Worm (Caenorhabditis elegans) whole organism, L2 larva: Measurements from ENCODE around the gene C08B6.3.

Experiments
- C34F6.9 ChIP-seq: fragments of 150-350 bp; optimal IDR thresholded peaks from 2 replicates; lab custom pipeline; 2014; ENCODE audit warnings: missing biosample characterization, missing genetic modification characterization
- F13H6.1 ChIP-seq: sonication (generic microtip); optimal IDR thresholded peaks from 2 replicates; lab custom pipeline; 2016; ENCODE audit warnings: missing genetic modification characterization, missing compliant biosample characterization
- R02D3.7 ChIP-seq: fragments of 150-350 bp; optimal IDR thresholded peaks from 2 replicates; lab custom pipeline; 2014; ENCODE audit warnings: missing biosample characterization, missing genetic modification characterization
- Y55F3AM.14 ChIP-seq: fragments of 200-800 bp; sonication (Bioruptor generic); optimal IDR thresholded peaks from 2 replicates; lab custom pipeline; 2018; ENCODE audit warnings: mild to moderate bottlenecking, missing genetic modification characterization, missing compliant biosample characterization
- ZK546.5 ChIP-seq: sonication (generic microtip); optimal IDR thresholded peaks from 2 replicates; lab custom pipeline; 2017; ENCODE audit warnings: missing biosample characterization, missing genetic modification characterization
- ama-1 ChIP-seq: fragments of 150-350 bp; optimal IDR thresholded peaks from 2 replicates; lab custom pipeline; 2018; ENCODE audit warnings: inconsistent platforms
- blmp-1 ChIP-seq: sonication (generic microtip); optimal IDR thresholded peaks from 2 replicates; lab custom pipeline; 2017; ENCODE audit warnings: missing genetic modification characterization, mild to moderate bottlenecking, missing compliant biosample characterization, antibody characterized with exemption, moderate library complexity; ENCODE audit not compliant: insufficient read depth
- ceh-16 ChIP-seq: fragments of 150-350 bp; optimal IDR thresholded peaks from 2 replicates; lab custom pipeline; 2014; ENCODE audit warnings: missing biosample characterization, missing genetic modification characterization
- ceh-82 ChIP-seq: fragments of 150-350 bp; optimal IDR thresholded peaks from 2 replicates; lab custom pipeline; 2014; ENCODE audit warnings: missing biosample characterization, missing genetic modification characterization
- crh-2 ChIP-seq: sonication (generic microtip); optimal IDR thresholded peaks from 2 replicates; lab custom pipeline; 2017; ENCODE audit warnings: missing biosample characterization, missing genetic modification characterization
- dmd-4 ChIP-seq: sonication (generic microtip); optimal IDR thresholded peaks from 2 replicates; lab custom pipeline; 2017; ENCODE audit warnings: missing biosample characterization, missing genetic modification characterization
- egl-27 ChIP-seq: sonication (generic microtip); optimal IDR thresholded peaks from 3 replicates; lab custom pipeline; 2017; ENCODE audit warnings: missing biosample characterization, missing genetic modification reagents, missing genetic modification characterization
- elt-3 ChIP-seq: sonication (generic microtip); optimal IDR thresholded peaks from 2 replicates; lab custom pipeline; 2017; ENCODE audit warnings: missing biosample characterization, missing genetic modification characterization
- fos-1 ChIP-seq: fragments of 150-350 bp; optimal IDR thresholded peaks from 2 replicates; lab custom pipeline; 2014; ENCODE audit warnings: missing biosample characterization, missing genetic modification characterization
- gmeb-1 ChIP-seq: fragments of 150-350 bp; optimal IDR thresholded peaks from 2 replicates; lab custom pipeline; 2014; ENCODE audit warnings: missing biosample characterization, missing genetic modification characterization
- lin-13 ChIP-seq: fragments of 150-350 bp; optimal IDR thresholded peaks from 2 replicates; lab custom pipeline; 2014; ENCODE audit warnings: missing biosample characterization, missing genetic modification reagents, missing genetic modification characterization
- lin-39 ChIP-seq: fragments of 150-350 bp; optimal IDR thresholded peaks from 2 replicates; lab custom pipeline; 2014; ENCODE audit warnings: missing biosample characterization, missing genetic modification reagents, missing genetic modification characterization
- lsy-2 ChIP-seq, 2 experiments: fragments of 150-350 bp in 1 of 2; sonication (generic microtip) in 1 of 2; optimal IDR thresholded peaks; 2 replicates each; lab custom pipeline; 2014 to 2017; ENCODE audit warnings: missing biosample characterization in 2 of 2, missing genetic modification characterization in 2 of 2
- mab-5 ChIP-seq: fragments of 150-350 bp; optimal IDR thresholded peaks from 2 replicates; lab custom pipeline; 2014; ENCODE audit warnings: missing biosample characterization, missing genetic modification characterization
- nhr-10 ChIP-seq: sonication (generic microtip); optimal IDR thresholded peaks from 2 replicates; lab custom pipeline; 2017; ENCODE audit warnings: missing biosample characterization, missing genetic modification characterization
- nhr-11 ChIP-seq: fragments of 150-350 bp; optimal IDR thresholded peaks from 2 replicates; lab custom pipeline; 2014; ENCODE audit warnings: missing biosample characterization, missing genetic modification characterization
- nhr-12 ChIP-seq: fragments of 150-350 bp; optimal IDR thresholded peaks from 2 replicates; lab custom pipeline; 2014; ENCODE audit warnings: missing biosample characterization, missing genetic modification characterization
- nhr-129 ChIP-seq: fragments of 150-350 bp; optimal IDR thresholded peaks from 2 replicates; lab custom pipeline; 2014; ENCODE audit warnings: missing biosample characterization, missing genetic modification characterization
- nhr-21 ChIP-seq: fragments of 150-350 bp; optimal IDR thresholded peaks from 2 replicates; lab custom pipeline; 2014; ENCODE audit warnings: missing biosample characterization, missing genetic modification characterization
- nhr-23 ChIP-seq: fragments of 150-350 bp; optimal IDR thresholded peaks from 2 replicates; lab custom pipeline; 2014; ENCODE audit warnings: missing biosample characterization, missing genetic modification reagents, missing genetic modification characterization
- nhr-237 ChIP-seq: fragments of 150-350 bp; optimal IDR thresholded peaks from 2 replicates; lab custom pipeline; 2014; ENCODE audit warnings: missing biosample characterization, missing genetic modification characterization
- nhr-25 ChIP-seq: fragments of 150-350 bp; sonication (generic microtip); optimal IDR thresholded peaks from 3 replicates; lab custom pipeline; 2014; ENCODE audit warnings: missing biosample characterization, missing genetic modification characterization
- nhr-6 ChIP-seq: fragments of 150-350 bp; optimal IDR thresholded peaks from 2 replicates; lab custom pipeline; 2014; ENCODE audit warnings: missing biosample characterization, missing genetic modification characterization
- nhr-77 ChIP-seq: fragments of 150-350 bp; optimal IDR thresholded peaks from 2 replicates; lab custom pipeline; 2014; ENCODE audit warnings: missing biosample characterization, missing genetic modification characterization
- peb-1 ChIP-seq: fragments of 150-350 bp; optimal IDR thresholded peaks from 2 replicates; lab custom pipeline; 2014; ENCODE audit warnings: missing biosample characterization, missing genetic modification characterization
- skn-1 ChIP-seq: sonication (generic microtip); optimal IDR thresholded peaks from 2 replicates; lab custom pipeline; 2017; ENCODE audit warnings: missing biosample characterization, missing genetic modification characterization
- sma-9 ChIP-seq, 2 experiments: fragments of 150-350 bp in 1 of 2; sonication (generic microtip) in 1 of 2; optimal IDR thresholded peaks; 2 replicates each; lab custom pipeline; 2014 to 2016; ENCODE audit warnings: missing genetic modification characterization in 2 of 2, mild to moderate bottlenecking in 1 of 2, missing biosample characterization in 1 of 2, missing compliant biosample characterization in 1 of 2, missing genetic modification reagents in 1 of 2, moderate library complexity in 1 of 2
- snpc-4 ChIP-seq: fragments of 150-350 bp; optimal IDR thresholded peaks from 2 replicates; lab custom pipeline; 2014; ENCODE audit warnings: missing biosample characterization, missing genetic modification characterization
- unc-39 ChIP-seq: fragments of 150-350 bp; optimal IDR thresholded peaks from 2 replicates; lab custom pipeline; 2014; ENCODE audit warnings: missing biosample characterization, missing genetic modification characterization
- unc-55 ChIP-seq: fragments of 150-350 bp; sonication (generic microtip); optimal IDR thresholded peaks from 3 replicates; lab custom pipeline; 2014; ENCODE audit warnings: missing biosample characterization, missing genetic modification reagents, missing genetic modification characterization
- zag-1 ChIP-seq: fragments of 150-350 bp; optimal IDR thresholded peaks from 2 replicates; lab custom pipeline; 2014; ENCODE audit warnings: missing biosample characterization, missing genetic modification characterization
- ztf-1 ChIP-seq: fragments of 200-800 bp; sonication (Bioruptor generic); conservative IDR thresholded peaks from 2 replicates; pipeline ENCODE4 v1.3.6; 2022; ENCODE audit warnings: missing genetic modification characterization, missing compliant biosample characterization
- ztf-11 ChIP-seq: sonication (generic microtip); optimal IDR thresholded peaks from 2 replicates; lab custom pipeline; 2017; ENCODE audit warnings: missing biosample characterization, missing genetic modification characterization
- ztf-4 ChIP-seq: fragments of 150-350 bp; optimal IDR thresholded peaks from 2 replicates; lab custom pipeline; 2014; ENCODE audit warnings: missing biosample characterization, missing genetic modification characterization

C08B6.3 gene

DNA sequence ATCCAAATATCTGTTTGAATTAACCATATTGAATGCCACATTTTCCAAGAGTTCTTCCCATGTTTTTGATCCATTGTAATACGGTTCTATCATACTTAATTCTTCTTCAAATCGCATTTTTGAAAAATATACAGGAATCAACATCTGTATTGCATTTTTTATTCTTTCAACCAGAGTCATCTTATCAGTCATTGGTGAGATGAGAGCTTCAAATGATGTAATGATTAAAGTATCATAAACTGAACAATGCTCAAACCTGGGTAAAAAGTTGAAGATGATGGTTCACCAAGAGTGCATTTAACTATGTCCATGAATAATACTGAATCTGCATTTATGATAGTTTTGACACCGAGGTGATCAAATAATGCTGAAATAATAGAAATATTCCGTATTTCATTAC is 8.3 kb downstream of the C08B6.3 start:
- TF ChIP-seq lin-13 (GFP tag; lab: Kevin White, UChicago) = no peak
- TF ChIP-seq unc-39 (tag; lab: Kevin White, UChicago) = no peak
- TF ChIP-seq nhr-129 = peak; percentile 62
- TF ChIP-seq fos-1 (tag; lab: Kevin White, UChicago) = peak; percentile 16

ce11 chrV:10101916-10102315 is 10.2 kb downstream of the C08B6.3 start, which contains the start of gene C08B6.14:
C08B6.14 (minus strand) TSS chrV:10102016.
- TF ChIP-seq nhr-6 (no peak), nhr-11 (tag; lab: Kevin White, UChicago) (no peak), nhr-23 (tag; lab: Kevin White, UChicago) (no peak), dmd-4 (tag; lab: Kevin White, UChicago) (no peak), R02D3.7 (tag; lab: Kevin White, UChicago) (no peak), ztf-1 (GFP tag; lab: Robert Waterston, UW) (no peak), lsy-2 (tag; optimal IDR thresholded peaks at IDR 0.05; lab: Kevin White, UChicago) (no peak)
- TF ChIP-seq, all 48 proteins: peak for 0

DNA sequence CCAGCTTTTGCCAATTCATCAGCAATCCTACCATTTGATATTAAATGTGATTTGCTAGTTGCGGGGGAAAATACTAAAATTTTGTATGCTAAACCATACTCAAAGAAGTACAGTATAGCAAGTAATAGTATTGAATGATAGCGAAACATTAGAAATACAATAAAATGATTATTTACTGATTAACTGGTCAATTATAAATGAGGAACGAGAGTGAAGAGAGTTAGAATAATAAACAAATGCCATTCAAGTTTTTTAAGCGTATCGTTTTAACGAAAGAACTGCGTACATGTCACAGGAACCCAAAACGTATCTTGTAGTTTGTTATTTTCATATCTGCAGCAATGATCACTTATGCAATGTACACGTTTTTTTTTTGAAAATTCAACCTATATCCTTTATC is 13.7 kb downstream of the C08B6.3 start, which contains the start of gene ugt-47:
ugt-47 (minus strand) TSS at position 169 of the 400 bp plus-strand sequence.
- TF ChIP-seq nhr-10 (tag; lab: Kevin White, UChicago) (no peak), nhr-77 (tag; lab: Kevin White, UChicago) (no peak), unc-39 (tag; lab: Kevin White, UChicago) (no peak), skn-1 (tag; lab: Kevin White, UChicago) (no peak), nhr-6 (no peak), mab-5 (tag; lab: Kevin White, UChicago) (no peak), nhr-129 (no peak), fos-1 (tag; lab: Kevin White, UChicago) (no peak), zag-1 (no peak), lin-13 (GFP tag; lab: Kevin White, UChicago) (no peak), Y55F3AM.14 (GFP tag; lab: Kevin White, UChicago) (no peak), egl-27 (tag; lab: Kevin White, UChicago) (no peak), nhr-237 (tag; lab: Kevin White, UChicago) (no peak), ceh-82 (tag; lab: Kevin White, UChicago) (no peak)

DNA sequence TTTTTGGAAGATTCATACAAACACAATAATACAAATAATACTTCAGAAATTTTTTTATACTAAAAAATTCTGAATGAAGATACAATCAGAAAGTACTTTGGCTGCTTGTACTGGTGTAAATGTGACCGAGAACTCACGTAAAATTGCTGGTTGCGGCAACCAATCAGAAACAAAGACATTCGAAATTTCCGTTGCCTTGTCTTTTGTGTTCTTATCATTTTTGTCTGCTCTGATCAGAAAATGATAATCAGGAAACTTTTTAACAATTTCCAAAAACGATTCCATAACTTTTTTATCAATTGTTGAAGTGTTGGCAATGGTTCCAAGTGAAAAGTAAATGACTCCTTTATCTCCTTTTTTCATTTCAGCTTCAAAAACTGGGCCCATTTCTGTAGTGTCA is 15.2 kb downstream of the C08B6.3 start:
- TF ChIP-seq zag-1 = no peak
- TF ChIP-seq elt-3 (tag; lab: Kevin White, UChicago) = no peak
- no peak for TF ChIP-seq peb-1 (tag; lab: Kevin White, UChicago)
- no peak for TF ChIP-seq nhr-129
- TF ChIP-seq ama-1 (lab: Kevin White, UChicago) = no peak
- peak; percentile 32 for TF ChIP-seq crh-2 (tag; lab: Kevin White, UChicago)
- no peak for TF ChIP-seq skn-1 (tag; lab: Kevin White, UChicago)
- TF ChIP-seq fos-1 (tag; lab: Kevin White, UChicago) = peak; percentile 83
- TF ChIP-seq unc-55 (GFP tag; lab: Kevin White, UChicago) = no peak
- TF ChIP-seq F13H6.1 (tag; lab: Kevin White, UChicago) = no peak
- no peak for TF ChIP-seq blmp-1 (tag; lab: Kevin White, UChicago)
- no peak for TF ChIP-seq snpc-4 (tag; lab: Kevin White, UChicago)
- no peak for TF ChIP-seq ceh-16 (tag; lab: Kevin White, UChicago)
- TF ChIP-seq nhr-21 (tag; lab: Kevin White, UChicago) = no peak
- TF ChIP-seq mab-5 (tag; lab: Kevin White, UChicago) = no peak
- no peak for TF ChIP-seq ztf-11 (tag; lab: Kevin White, UChicago)
- no peak for TF ChIP-seq ztf-4
- no peak for TF ChIP-seq nhr-77 (tag; lab: Kevin White, UChicago)
- TF ChIP-seq ZK546.5 = no peak
- no peak for TF ChIP-seq Y55F3AM.14 (GFP tag; lab: Kevin White, UChicago)
- TF ChIP-seq nhr-25 (tag; lab: Kevin White, UChicago) = no peak
- peak; percentile 33 for TF ChIP-seq gmeb-1 (tag; lab: Kevin White, UChicago)

DNA sequence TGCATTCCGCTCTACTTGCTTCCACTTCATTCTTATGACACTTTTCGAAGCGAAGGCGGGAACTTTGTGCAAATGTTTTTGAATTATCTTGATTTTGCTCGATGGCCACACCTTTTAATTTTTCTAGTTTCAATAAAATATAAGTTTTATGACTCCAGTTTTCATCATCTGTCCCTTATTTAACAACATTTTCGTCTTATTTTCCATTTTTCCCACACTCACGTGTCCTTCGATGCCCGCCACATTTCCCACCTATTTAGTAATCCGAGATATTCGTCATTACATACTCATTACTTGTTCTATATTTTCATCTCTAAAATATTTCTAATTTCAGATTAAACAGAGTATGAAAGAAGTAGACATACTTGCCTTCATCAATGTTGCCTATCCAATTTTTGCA is 17.7 kb downstream of the C08B6.3 start, which contains the start of gene srd-49:
srd-49 (plus strand) TSS at position 301 of the 400 bp plus-strand sequence.
- no peak for TF ChIP-seq nhr-11 (tag; lab: Kevin White, UChicago)
- TF ChIP-seq ztf-11 (tag; lab: Kevin White, UChicago) = no peak
- TF ChIP-seq nhr-12 (tag; lab: Kevin White, UChicago) = no peak
- no peak for TF ChIP-seq skn-1 (tag; lab: Kevin White, UChicago)
- TF ChIP-seq lin-13 (GFP tag; lab: Kevin White, UChicago) = no peak
- TF ChIP-seq nhr-129 = no peak
- TF ChIP-seq C34F6.9 = no peak
- no peak for TF ChIP-seq mab-5 (tag; lab: Kevin White, UChicago)
- no peak for TF ChIP-seq unc-55 (GFP tag; lab: Kevin White, UChicago)
- TF ChIP-seq dmd-4 (tag; lab: Kevin White, UChicago) = no peak
- TF ChIP-seq nhr-25 (tag; lab: Kevin White, UChicago) = no peak
- no peak for TF ChIP-seq R02D3.7 (tag; lab: Kevin White, UChicago)
- no peak for TF ChIP-seq lin-39 (tag; lab: Kevin White, UChicago)
- no peak for TF ChIP-seq nhr-237 (tag; lab: Kevin White, UChicago)
- no peak for TF ChIP-seq nhr-77 (tag; lab: Kevin White, UChicago)
- no peak for TF ChIP-seq sma-9 (GFP tag; optimal IDR thresholded peaks at IDR 0.05; lab: Kevin White, UChicago)
- no peak for TF ChIP-seq sma-9 (tag; optimal IDR thresholded peaks at IDR 0.05; lab: Kevin White, UChicago)
- TF ChIP-seq ama-1 (lab: Kevin White, UChicago) = no peak
- no peak for TF ChIP-seq egl-27 (tag; lab: Kevin White, UChicago)
- no peak for TF ChIP-seq fos-1 (tag; lab: Kevin White, UChicago)
